Worm (Caenorhabditis elegans) whole organism, young adult: ENCODE data around the gene hcf-1.

Experiments
- B0035.1 ChIP-seq: sonication (generic microtip); optimal IDR thresholded peaks from 2 replicates; lab custom pipeline; 2016; ENCODE audit warnings: missing genetic modification characterization, mild to moderate bottlenecking, missing compliant biosample characterization, missing genotype, missing genetic modification reagents
- C06A6.2 ChIP-seq: fragments of 200-800 bp; sonication (Bioruptor generic); conservative IDR thresholded peaks from 2 replicates; pipeline ENCODE4 v1.3.6; 2022; ENCODE audit warnings: missing genetic modification characterization, missing compliant biosample characterization
- D2030.7 ChIP-seq: fragments of 200-800 bp; sonication (Bioruptor generic); IDR thresholded peaks from 2 replicates; pipeline ENCODE4 v1.3.6; 2022; ENCODE audit warnings: missing genetic modification reagents, missing genetic modification characterization, missing compliant biosample characterization
- F37B4.10 ChIP-seq: fragments of 200-800 bp; sonication (Bioruptor generic); IDR thresholded peaks from 2 replicates; pipeline ENCODE4 v1.3.6; 2022; ENCODE audit warnings: missing genetic modification characterization, missing compliant biosample characterization
- F39B2.1 ChIP-seq: fragments of 200-800 bp; sonication (Bioruptor generic); IDR thresholded peaks from 2 replicates; pipeline ENCODE4 v1.3.6; 2022; ENCODE audit warnings: missing genetic modification reagents, missing genetic modification characterization, missing compliant biosample characterization
- Y53G8AR.9 ChIP-seq: fragments of 200-800 bp; sonication (Bioruptor generic); conservative IDR thresholded peaks from 2 replicates; pipeline ENCODE4 v1.3.6; 2022; ENCODE audit warnings: missing genetic modification reagents, missing genetic modification characterization, missing compliant biosample characterization
- ZK185.1 ChIP-seq: sonication (generic microtip); optimal IDR thresholded peaks from 2 replicates; lab custom pipeline; 2016; ENCODE audit warnings: mild to moderate bottlenecking, missing genetic modification characterization, missing compliant biosample characterization; ENCODE audit not compliant: poor library complexity, severe bottlenecking
- aptf-3 ChIP-seq: fragments of 200-800 bp; sonication (Bioruptor generic); IDR thresholded peaks from 2 replicates; pipeline ENCODE4 v1.3.6; 2022; ENCODE audit warnings: missing genetic modification characterization, missing compliant biosample characterization
- atf-7 ChIP-seq: sonication (generic microtip); optimal IDR thresholded peaks from 2 replicates; lab custom pipeline; 2017; ENCODE audit warnings: mild to moderate bottlenecking, missing genetic modification characterization, missing compliant biosample characterization
- attf-3 ChIP-seq: fragments of 200-800 bp; sonication (Bioruptor generic); conservative IDR thresholded peaks from 2 replicates; pipeline ENCODE4 v1.3.6; 2022; ENCODE audit warnings: missing genetic modification reagents, missing genetic modification characterization, missing compliant biosample characterization
- attf-6 ChIP-seq: fragments of 200-800 bp; sonication (Bioruptor generic); IDR thresholded peaks from 2 replicates; pipeline ENCODE4 v1.3.6; 2022; ENCODE audit warnings: missing genetic modification reagents, missing genetic modification characterization, missing compliant biosample characterization
- bed-1 ChIP-seq: fragments of 200-800 bp; sonication (Bioruptor generic); IDR thresholded peaks from 2 replicates; pipeline ENCODE4 v1.3.6; 2022; ENCODE audit warnings: missing genetic modification reagents, missing genetic modification characterization, missing compliant biosample characterization
- bed-2 ChIP-seq: fragments of 200-800 bp; sonication (Bioruptor generic); IDR thresholded peaks from 2 replicates; pipeline ENCODE4 v1.3.6; 2022; ENCODE audit warnings: missing genetic modification reagents, missing genetic modification characterization, missing compliant biosample characterization
- cebp-1 ChIP-seq, 2 experiments: fragments of 200-800 bp in 1 of 2; sonication (Bioruptor generic) in 1 of 2; sonication (generic microtip) in 1 of 2; IDR thresholded peaks in 1 of 2; optimal IDR thresholded peaks in 1 of 2; 2 replicates each; pipeline versions ENCODE4 v1.3.6 to Lab custom; 2017 to 2022; ENCODE audit warnings: missing compliant biosample characterization in 2 of 2, missing genetic modification characterization in 2 of 2, mild to moderate bottlenecking in 1 of 2, missing genetic modification reagents in 1 of 2, moderate library complexity in 1 of 2
- ceh-40 ChIP-seq: fragments of 200-800 bp; sonication (Bioruptor generic); IDR thresholded peaks from 2 replicates; pipeline ENCODE4 v1.3.6; 2022; ENCODE audit warnings: missing genetic modification characterization, missing compliant biosample characterization
- chd-7 ChIP-seq: sonication (generic microtip); optimal IDR thresholded peaks from 2 replicates; lab custom pipeline; 2016; ENCODE audit warnings: mild to moderate bottlenecking, missing genetic modification characterization, moderate library complexity, missing compliant biosample characterization
- die-1 ChIP-seq: sonication (generic microtip); optimal IDR thresholded peaks from 2 replicates; lab custom pipeline; 2016; ENCODE audit warnings: missing genotype, mild to moderate bottlenecking, missing genetic modification characterization, missing compliant biosample characterization
- hlh-26 ChIP-seq: fragments of 200-800 bp; sonication (Bioruptor generic); conservative IDR thresholded peaks from 2 replicates; pipeline ENCODE4 v1.3.6; 2022; ENCODE audit warnings: missing genetic modification reagents, missing genetic modification characterization, missing compliant biosample characterization
- hsf-1 ChIP-seq: fragments of 200-800 bp; sonication (Bioruptor generic); IDR thresholded peaks from 2 replicates; pipeline ENCODE4 v1.3.6; 2022; ENCODE audit warnings: missing genetic modification reagents, missing genetic modification characterization, missing compliant biosample characterization
- lin-26 ChIP-seq: fragments of 200-800 bp; sonication (Bioruptor generic); IDR thresholded peaks from 2 replicates; pipeline ENCODE4 v1.3.6; 2022; ENCODE audit warnings: missing genetic modification reagents, missing genetic modification characterization, missing compliant biosample characterization
- lin-54 ChIP-seq: fragments of 200-800 bp; sonication (Bioruptor generic); optimal IDR thresholded peaks from 2 replicates; lab custom pipeline; 2018; ENCODE audit warnings: mild to moderate bottlenecking, missing genetic modification characterization, missing compliant biosample characterization
- lsl-1 ChIP-seq: fragments of 200-800 bp; sonication (Bioruptor generic); optimal IDR thresholded peaks from 2 replicates; lab custom pipeline; 2018; ENCODE audit warnings: mild to moderate bottlenecking, missing genetic modification characterization, moderate library complexity, missing compliant biosample characterization
- lsy-27 ChIP-seq: sonication (generic microtip); optimal IDR thresholded peaks from 2 replicates; lab custom pipeline; 2017; ENCODE audit warnings: missing genetic modification characterization, mild to moderate bottlenecking, missing compliant biosample characterization, antibody characterized with exemption, missing genotype, borderline replicate concordance; ENCODE audit not compliant: insufficient read depth
- madf-10 ChIP-seq: sonication (generic microtip); optimal IDR thresholded peaks from 2 replicates; lab custom pipeline; 2016; ENCODE audit warnings: mild to moderate bottlenecking, missing genetic modification characterization, missing compliant biosample characterization
- madf-8 ChIP-seq: fragments of 200-800 bp; sonication (Bioruptor generic); conservative IDR thresholded peaks from 2 replicates; pipeline ENCODE4 v1.3.6; 2022; ENCODE audit warnings: missing genetic modification reagents, missing genetic modification characterization, missing compliant biosample characterization
- nfyb-1 ChIP-seq: fragments of 200-800 bp; sonication (Bioruptor generic); IDR thresholded peaks from 2 replicates; pipeline ENCODE4 v1.3.6; 2022; ENCODE audit warnings: missing genetic modification reagents, missing genetic modification characterization, missing compliant biosample characterization
- nhr-179 ChIP-seq: sonication (generic microtip); optimal IDR thresholded peaks from 2 replicates; lab custom pipeline; 2016; ENCODE audit warnings: mild to moderate bottlenecking, missing genetic modification characterization, missing compliant biosample characterization
- nhr-80 ChIP-seq: sonication (generic microtip); optimal IDR thresholded peaks from 2 replicates; lab custom pipeline; 2016; ENCODE audit warnings: missing genetic modification characterization, missing compliant biosample characterization
- nhr-90 ChIP-seq: sonication (generic microtip); optimal IDR thresholded peaks from 2 replicates; lab custom pipeline; 2016; ENCODE audit warnings: missing genotype, mild to moderate bottlenecking, missing genetic modification characterization, missing compliant biosample characterization
- snpc-1.3 ChIP-seq: sonication (generic microtip); optimal IDR thresholded peaks from 2 replicates; lab custom pipeline; 2017; ENCODE audit warnings: missing genetic modification characterization, mild to moderate bottlenecking, missing compliant biosample characterization, antibody characterized with exemption, moderate library complexity, missing genotype, missing genetic modification reagents; ENCODE audit not compliant: insufficient read depth
- snpc-3.4 ChIP-seq: sonication (generic microtip); optimal IDR thresholded peaks from 2 replicates; lab custom pipeline; 2017; ENCODE audit warnings: missing genetic modification characterization, mild to moderate bottlenecking, missing compliant biosample characterization, antibody characterized with exemption, moderate library complexity, missing genotype, missing genetic modification reagents
- tbp1 ChIP-seq: fragments of 200-800 bp; sonication (Bioruptor generic); optimal IDR thresholded peaks from 2 replicates; lab custom pipeline; 2018; ENCODE audit warnings: mild to moderate bottlenecking, missing genetic modification characterization, missing compliant biosample characterization
- tlf-1 ChIP-seq: fragments of 200-800 bp; sonication (Bioruptor generic); optimal IDR thresholded peaks from 2 replicates; lab custom pipeline; 2018; ENCODE audit warnings: mild to moderate bottlenecking, missing genetic modification characterization, missing compliant biosample characterization
- xnd-1 ChIP-seq: sonication (generic microtip); optimal IDR thresholded peaks from 2 replicates; lab custom pipeline; 2016; ENCODE audit warnings: missing genotype, missing genetic modification reagents, missing genetic modification characterization, missing compliant biosample characterization
- zfh-2 ChIP-seq: fragments of 200-800 bp; sonication (Bioruptor generic); conservative IDR thresholded peaks from 2 replicates; pipeline ENCODE4 v1.3.6; 2022; ENCODE audit warnings: missing genetic modification reagents, missing genetic modification characterization, missing compliant biosample characterization
- ztf-18 ChIP-seq: sonication (generic microtip); optimal IDR thresholded peaks from 2 replicates; lab custom pipeline; 2016; ENCODE audit warnings: missing genotype, mild to moderate bottlenecking, missing genetic modification characterization, missing compliant biosample characterization
- ztf-26 ChIP-seq: sonication (generic microtip); optimal IDR thresholded peaks from 2 replicates; lab custom pipeline; 2017; ENCODE audit warnings: missing genetic modification characterization, missing compliant biosample characterization
- ztf-28 ChIP-seq: fragments of 200-800 bp; sonication (Bioruptor generic); IDR thresholded peaks from 2 replicates; pipeline ENCODE4 v1.3.6; 2022; ENCODE audit warnings: missing genetic modification reagents, missing genetic modification characterization, missing compliant biosample characterization
- ztf-3 ChIP-seq: fragments of 200-800 bp; sonication (Bioruptor generic); optimal IDR thresholded peaks from 2 replicates; lab custom pipeline; 2018; ENCODE audit warnings: mild to moderate bottlenecking, missing genetic modification characterization, missing compliant biosample characterization

Gene hcf-1

ce11 chrIV:7796432-7797113, 22.5 kb upstream of the hcf-1 start, which contains the start of gene sgo-1 (continued):
- TF ChIP-seq atf-7 (tag; lab: Kevin White, UChicago) = no peak
- peak; percentile 92 for TF ChIP-seq hsf-1 (GFP tag; lab: Robert Waterston, UW)
- no peak for TF ChIP-seq nhr-179
- TF ChIP-seq ztf-28 (GFP tag; lab: Robert Waterston, UW) = peak; percentile 73; the same call in 1 of the 2 replicates
- TF ChIP-seq bed-2 (GFP tag; lab: Robert Waterston, UW) = no peak
- TF ChIP-seq C06A6.2 (GFP tag; lab: Robert Waterston, UW) = no peak
- peak; percentile 91 for TF ChIP-seq lin-54 (GFP tag; lab: Kevin White, UChicago)
- TF ChIP-seq attf-3 (GFP tag; lab: Robert Waterston, UW) = peak; percentile 41; the same call in 1 of the 2 replicates
- TF ChIP-seq madf-10 (tag; lab: Kevin White, UChicago) = no peak
- peak; percentile 62; the same call in 1 of the 2 replicates for TF ChIP-seq nfyb-1 (GFP tag; lab: Robert Waterston, UW)
- no peak for TF ChIP-seq lsy-27 (tag; lab: Kevin White, UChicago)
- no peak for TF ChIP-seq ztf-18 (tag; lab: Kevin White, UChicago)
- TF ChIP-seq lin-26 (GFP tag; lab: Robert Waterston, UW) = no peak

ce11 chrIV:7794709-7795108, 20.6 kb upstream of the hcf-1 start, which contains the start of gene ntp-1:
Gene ntp-1 (minus strand): TSS chrIV:7794809.
- no peak for TF ChIP-seq zfh-2
- TF ChIP-seq D2030.7 = no peak
- no peak for TF ChIP-seq madf-8 (GFP tag; lab: Robert Waterston, UW)
- no peak for TF ChIP-seq ceh-40 (GFP tag; lab: Robert Waterston, UW)
- no peak for TF ChIP-seq aptf-3 (GFP tag; lab: Robert Waterston, UW)
- no peak for TF ChIP-seq xnd-1 (tag; lab: Kevin White, UChicago)
- TF ChIP-seq, all 124 proteins: peak for 0

- TF ChIP-seq Y53G8AR.9 (GFP tag; lab: Robert Waterston, UW) (0 out of 2 replicates have a peak, but pooled peaks have one; percentile 60), ztf-26 (tag; lab: Kevin White, UChicago) (no peak), nhr-80 (tag; lab: Kevin White, UChicago) (peak; percentile 66), cebp-1 (GFP tag; IDR thresholded peaks at IDR 0.05; lab: Robert Waterston, UW) (no peak), cebp-1 (tag; optimal IDR thresholded peaks at IDR 0.05; lab: Kevin White, UChicago) (peak; percentile 28), ZK185.1 (tag; lab: Kevin White, UChicago) (peak; percentile 12), aptf-3 (GFP tag; lab: Robert Waterston, UW) (no peak), nhr-90 (tag; lab: Kevin White, UChicago) (no peak), tlf-1 (GFP tag; lab: Kevin White, UChicago) (no peak), bed-1 (GFP tag; lab: Robert Waterston, UW) (no peak), attf-6 (GFP tag; lab: Robert Waterston, UW) (no peak)
These were observed 17.9 kb upstream of the hcf-1 start, which contains the start of gene C33H5.13 for ce11 chrIV:7791821-7792446. Gene C33H5.13 (minus strand): TSS chrIV:7792263.

- no peak for TF ChIP-seq ztf-3 (GFP tag; lab: Kevin White, UChicago)
- peak; percentile 80 for TF ChIP-seq snpc-1.3 (tag; lab: Kevin White, UChicago)
- peak; percentile 81 for TF ChIP-seq madf-8 (GFP tag; lab: Robert Waterston, UW)
- TF ChIP-seq F39B2.1 (GFP tag; lab: Robert Waterston, UW) = no peak
- peak; percentile 75 for TF ChIP-seq snpc-3.4 (tag; lab: Kevin White, UChicago)
- TF ChIP-seq die-1 (tag; lab: Kevin White, UChicago) = peak; percentile 53
- TF ChIP-seq chd-7 (tag; lab: Kevin White, UChicago) = no peak
- TF ChIP-seq hlh-26 = no peak
- TF ChIP-seq tbp1 (GFP tag; lab: Kevin White, UChicago) = peak; percentile 58
- no peak for TF ChIP-seq F37B4.10 (GFP tag; lab: Robert Waterston, UW)
- peak; percentile 89 for TF ChIP-seq Y53G8AR.9 (GFP tag; lab: Robert Waterston, UW)
- peak; percentile 96 for TF ChIP-seq lsl-1 (GFP tag; lab: Kevin White, UChicago)
- TF ChIP-seq B0035.1 = no peak
- TF ChIP-seq zfh-2 = no peak
These were observed 16.9 kb upstream of the hcf-1 start, which contains the start of gene rsp-6 for ce11 chrIV:7790801-7791588. Gene rsp-6 (minus strand): TSS chrIV:7791229.
